Worm (Caenorhabditis elegans): ENCODE measurements around the gene ets-10.

DNA sequence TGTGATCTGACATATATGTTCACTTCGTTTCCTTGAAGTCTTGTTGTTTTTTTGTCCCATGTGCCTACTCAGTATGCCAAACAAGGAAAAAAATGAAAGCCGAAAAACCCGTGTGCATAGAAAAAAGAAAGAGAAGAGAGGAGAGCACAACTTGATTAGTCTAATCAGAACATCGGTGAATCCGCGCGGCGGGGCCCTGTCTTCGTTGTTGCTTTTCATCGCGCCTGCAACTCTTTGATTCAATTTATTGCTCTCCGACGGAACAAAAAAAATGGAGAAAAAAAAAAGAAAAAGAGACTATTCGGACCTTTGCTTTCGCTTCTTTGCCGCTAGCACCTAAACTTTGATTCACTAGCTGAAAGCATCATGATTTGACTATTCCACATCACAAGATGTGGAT is 30.9 kb downstream of the ets-10 start:
- TF ChIP-seq skn-1 (tag; optimal IDR thresholded peaks at IDR 0.05) (no peak), mdl-1 (tag; optimal IDR thresholded peaks at IDR 0.05) (no peak), elt-1 (tag; optimal IDR thresholded peaks at IDR 0.05) (no peak)

All from whole organism, L3 larva.